Fruit fly (Drosophila melanogaster): Measurements from ENCODE around the gene lz.

lz gene

DNA sequence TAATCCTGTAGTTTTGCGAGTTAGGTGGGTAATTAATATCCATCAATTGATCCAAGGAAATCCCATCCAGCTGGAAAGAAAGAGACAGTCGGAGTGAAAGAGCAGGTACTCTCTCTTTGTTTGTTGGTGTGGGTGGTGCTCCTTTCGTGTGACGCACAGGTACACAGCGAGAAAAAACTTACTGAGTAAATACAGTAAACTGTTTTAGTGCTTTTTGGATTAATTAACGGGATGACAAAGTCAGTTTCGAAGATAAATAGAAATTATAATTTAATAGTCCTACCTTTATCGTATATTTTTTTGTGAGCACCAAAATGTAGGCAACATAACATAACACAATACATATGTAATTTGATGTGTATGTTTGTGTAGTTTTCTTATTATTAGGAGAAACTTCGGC, 36.4 kb upstream of the lz start (continued):
- no peak for TF ChIP-seq Dll (GFP tag; IDR thresholded peaks at IDR 0.05; ENCODE audit: partially characterized antibody)
- peak; percentile 29; the same call in 1 of the 2 replicates for TF ChIP-seq vvl (GFP tag; IDR thresholded peaks at IDR 0.05)
- no peak for TF ChIP-seq CG33213 (GFP tag; optimal IDR thresholded peaks at IDR 0.05)
- no peak for TF ChIP-seq CG17612 (GFP tag; IDR thresholded peaks at IDR 0.05)
- TF ChIP-seq unpg (GFP tag; optimal IDR thresholded peaks at IDR 0.05), result peak; percentile 29
- peak; percentile 15 for TF ChIP-seq Blimp-1 (GFP tag; optimal IDR thresholded peaks at IDR 0.05)
- peak; percentile 59 for TF ChIP-seq sens (GFP tag)
- TF ChIP-seq YL-1 (GFP tag; optimal IDR thresholded peaks at IDR 0.05), result no peak
- no peak for TF ChIP-seq CG15514 (GFP tag; optimal IDR thresholded peaks at IDR 0.05)
- peak; percentile 54; the same call in 1 of the 2 replicates for TF ChIP-seq Xrp1 (GFP tag; IDR thresholded peaks at IDR 0.05)
- TF ChIP-seq jing (GFP tag; optimal IDR thresholded peaks at IDR 0.05), result no peak
- no peak for TF ChIP-seq crp (GFP tag; optimal IDR thresholded peaks at IDR 0.05)
- TF ChIP-seq Lim3 (GFP tag; IDR thresholded peaks at IDR 0.05), result no peak
- TF ChIP-seq CG17328 (GFP tag; IDR thresholded peaks at IDR 0.05), result peak; percentile 46; the same call in 1 of the 2 replicates
- TF ChIP-seq Ada2b (GFP tag; IDR thresholded peaks at IDR 0.05), result 0 out of 2 replicates have a peak, but pooled peaks have one; percentile 16
- no peak for TF ChIP-seq tup (GFP tag; optimal IDR thresholded peaks at IDR 0.05)
- peak; percentile 3 for TF ChIP-seq grau (tag; optimal IDR thresholded peaks at IDR 0.05)
- TF ChIP-seq lmd (GFP tag; IDR thresholded peaks at IDR 0.05), result peak; percentile 15; the same call in 1 of the 2 replicates
- no peak for TF ChIP-seq dpn (GFP tag; optimal IDR thresholded peaks at IDR 0.05)
- no peak for TF ChIP-seq CG6272 (GFP tag; IDR thresholded peaks at IDR 0.05)
- no peak for TF ChIP-seq Spps (tag; optimal IDR thresholded peaks at IDR 0.05)
- no peak for TF ChIP-seq CG6654 (GFP tag; optimal IDR thresholded peaks at IDR 0.05)
- TF ChIP-seq Sox102F (GFP tag; optimal IDR thresholded peaks at IDR 0.05), result peak; percentile 33
- TF ChIP-seq phol (tag; optimal IDR thresholded peaks at IDR 0.05), result peak; percentile 40
- peak; percentile 5 for TF ChIP-seq Xbp1 (GFP tag; optimal IDR thresholded peaks at IDR 0.05)
- no peak for TF ChIP-seq CG13123 (GFP tag; optimal IDR thresholded peaks at IDR 0.05)

DNA sequence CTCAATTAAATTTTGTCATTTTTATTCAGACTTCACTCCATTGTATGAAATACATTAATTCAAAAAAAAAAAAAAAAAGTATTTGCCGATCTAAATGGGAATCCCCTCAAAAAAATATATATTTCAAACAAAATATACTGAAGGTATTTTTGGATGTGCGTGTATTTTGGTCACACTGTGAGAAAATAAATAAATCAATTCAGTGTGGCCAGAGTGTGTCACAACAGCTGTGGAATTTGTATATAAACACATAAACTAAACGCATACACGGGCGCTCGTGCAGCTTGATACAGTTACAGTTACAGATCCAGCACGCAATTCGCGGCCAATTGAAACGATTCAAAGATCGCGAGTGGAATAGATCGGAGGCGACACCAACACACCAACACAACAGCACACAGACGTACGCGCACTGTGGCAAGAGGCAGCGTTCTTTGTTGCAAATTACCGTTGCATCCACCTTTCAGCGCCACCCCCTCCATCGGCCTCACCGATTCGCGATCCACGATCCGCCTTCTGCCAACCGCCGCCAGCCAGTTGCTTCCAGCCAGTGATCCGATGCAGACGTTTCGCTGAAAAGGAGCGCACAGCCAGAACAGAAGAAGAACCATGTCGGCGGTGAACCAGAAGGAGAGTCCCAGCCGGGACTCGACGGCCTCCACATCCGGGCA, 34.2 kb upstream of the lz start, which contains the start of gene CG17754:
Gene CG17754 (plus strand): TSS at position 260 of the 671 bp plus-strand sequence.
- no peak for TF ChIP-seq Atf-2 (GFP tag; optimal IDR thresholded peaks at IDR 0.05)
- no peak for TF ChIP-seq grau (tag; optimal IDR thresholded peaks at IDR 0.05)
- no peak for TF ChIP-seq CG18599 (GFP tag; optimal IDR thresholded peaks at IDR 0.05)
- no peak for TF ChIP-seq odd (GFP tag; optimal IDR thresholded peaks at IDR 0.05)
- peak; percentile 33 for TF ChIP-seq Dp (GFP tag; optimal IDR thresholded peaks at IDR 0.05)
- no peak for TF ChIP-seq Sry-β (GFP tag; optimal IDR thresholded peaks at IDR 0.05)
- TF ChIP-seq jigr1 (GFP tag; IDR thresholded peaks at IDR 0.05), result no peak
- TF ChIP-seq nom (GFP tag; optimal IDR thresholded peaks at IDR 0.05), result peak; percentile 48
- no peak for TF ChIP-seq yki (optimal IDR thresholded peaks at IDR 0.05)
- no peak for TF ChIP-seq pnt (GFP tag; optimal IDR thresholded peaks at IDR 0.05)
- TF ChIP-seq CG16815 (GFP tag; optimal IDR thresholded peaks at IDR 0.05), result no peak
- TF ChIP-seq NC2β (GFP tag; optimal IDR thresholded peaks at IDR 0.05), result no peak
- TF ChIP-seq sqz (GFP tag; optimal IDR thresholded peaks at IDR 0.05), result peak; percentile 52
- TF ChIP-seq Xrp1 (GFP tag; IDR thresholded peaks at IDR 0.05), result no peak
- peak; percentile 2 for TF ChIP-seq HmgZ (tag; optimal IDR thresholded peaks at IDR 0.05)
- TF ChIP-seq CG4730 (GFP tag; IDR thresholded peaks at IDR 0.05), result no peak
- no peak for TF ChIP-seq Doc3 (GFP tag; IDR thresholded peaks at IDR 0.05; ENCODE audit: partially characterized antibody)
- TF ChIP-seq CG42726 (GFP tag; IDR thresholded peaks at IDR 0.05; ENCODE audit: partially characterized antibody), result no peak
- TF ChIP-seq CG17359 (tag; optimal IDR thresholded peaks at IDR 0.05), result peak; percentile 44
- no peak for TF ChIP-seq CG7786 (GFP tag; optimal IDR thresholded peaks at IDR 0.05)
- no peak for TF ChIP-seq az2 (GFP tag; optimal IDR thresholded peaks at IDR 0.05)
- TF ChIP-seq Elba2 (GFP tag; optimal IDR thresholded peaks at IDR 0.05), result peak; percentile 19
- TF ChIP-seq pan (optimal IDR thresholded peaks at IDR 0.05), result no peak
- no peak for TF ChIP-seq pan (GFP tag; optimal IDR thresholded peaks at IDR 0.05 in 1 of 2, IDR thresholded peaks at IDR 0.05 in 1 of 2)
- no peak for TF ChIP-seq exex (tag; optimal IDR thresholded peaks at IDR 0.05)
- TF ChIP-seq CHES-1-like (GFP tag; optimal IDR thresholded peaks at IDR 0.05), result peak; percentile 0

Data from whole organism, embryonic.